Fruit fly (Drosophila melanogaster): ENCODE measurements around the gene ttm2.
A peak's percentile ranks its signal among the peaks of the same experiment; 100 is the strongest.

Gene ttm2

DNA sequence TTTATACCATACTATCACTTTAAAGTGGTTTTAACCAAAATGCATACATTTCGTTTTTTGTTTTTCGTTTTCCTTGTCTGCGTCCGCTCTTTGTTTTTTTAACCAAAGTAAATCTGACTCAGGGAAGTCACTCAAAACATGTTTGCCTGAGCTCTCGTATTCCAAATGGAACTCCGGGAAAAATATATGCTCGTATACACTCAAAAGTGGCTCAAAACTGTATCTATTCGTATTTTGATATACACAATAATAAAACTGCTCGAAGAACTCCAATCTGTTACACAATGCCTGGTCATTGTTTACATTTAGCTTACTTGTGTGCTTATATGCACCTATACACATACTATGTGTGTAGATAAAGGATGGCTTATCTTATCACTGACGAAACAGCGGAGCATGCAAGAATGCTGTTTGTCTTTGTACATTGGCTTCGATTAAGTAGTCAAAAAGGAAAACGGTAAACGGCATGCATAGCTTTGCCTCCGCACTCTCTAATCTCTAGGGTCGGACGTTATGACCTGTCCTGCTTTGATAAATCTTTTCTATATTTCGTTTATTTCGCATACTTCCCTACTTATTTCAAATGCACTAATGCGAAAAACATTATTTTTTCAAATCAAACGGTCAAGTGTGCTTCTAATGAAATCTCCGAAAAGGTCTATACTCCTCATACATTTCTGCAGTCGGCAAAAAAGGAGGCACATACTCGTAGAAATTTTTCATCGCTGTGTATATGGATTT, 4.0 kb upstream of the ttm2 start, which contains the start of gene miple2 (continued):
- TF ChIP-seq CG32264 (GFP tag; optimal IDR thresholded peaks at IDR 0.05) (no peak), CG9705 (GFP tag; optimal IDR thresholded peaks at IDR 0.05) (no peak), Dfd (GFP tag; optimal IDR thresholded peaks at IDR 0.05) (no peak)

- peak; percentile 15 for TF ChIP-seq br (GFP tag; optimal IDR thresholded peaks at IDR 0.05)
- peak; percentile 41 for TF ChIP-seq Vsx2 (GFP tag; optimal IDR thresholded peaks at IDR 0.05; ENCODE audit: partially characterized antibody)
- peak; percentile 50 for TF ChIP-seq Jra (GFP tag; optimal IDR thresholded peaks at IDR 0.05)
- TF ChIP-seq Dif (GFP tag; optimal IDR thresholded peaks at IDR 0.05; ENCODE audit: partially characterized antibody), result peak; percentile 64
- no peak for TF ChIP-seq Rel (GFP tag; optimal IDR thresholded peaks at IDR 0.05)
- TF ChIP-seq Rel (tag; optimal IDR thresholded peaks at IDR 0.05), result peak; percentile 11
- no peak for TF ChIP-seq Dfd (GFP tag; optimal IDR thresholded peaks at IDR 0.05)
- no peak for TF ChIP-seq usp (GFP tag; optimal IDR thresholded peaks at IDR 0.05)
- no peak for TF ChIP-seq psq (GFP tag; optimal IDR thresholded peaks at IDR 0.05)
- TF ChIP-seq OdsH (GFP tag; optimal IDR thresholded peaks at IDR 0.05), result no peak
- peak; percentile 74 for TF ChIP-seq dl (GFP tag; optimal IDR thresholded peaks at IDR 0.05; ENCODE audit: insufficient read depth in 1 of 2, partially characterized antibody in 2 of 2)
- no peak for TF ChIP-seq woc (GFP tag; optimal IDR thresholded peaks at IDR 0.05)
- no peak for TF ChIP-seq jim (GFP tag; optimal IDR thresholded peaks at IDR 0.05)
- TF ChIP-seq Hr83 (GFP tag; optimal IDR thresholded peaks at IDR 0.05; ENCODE audit: poor library complexity, severe bottlenecking), result peak; percentile 41
Observed at dm6 chr3L:271501-272249, 3.3 kb upstream of the ttm2 start.

DNA sequence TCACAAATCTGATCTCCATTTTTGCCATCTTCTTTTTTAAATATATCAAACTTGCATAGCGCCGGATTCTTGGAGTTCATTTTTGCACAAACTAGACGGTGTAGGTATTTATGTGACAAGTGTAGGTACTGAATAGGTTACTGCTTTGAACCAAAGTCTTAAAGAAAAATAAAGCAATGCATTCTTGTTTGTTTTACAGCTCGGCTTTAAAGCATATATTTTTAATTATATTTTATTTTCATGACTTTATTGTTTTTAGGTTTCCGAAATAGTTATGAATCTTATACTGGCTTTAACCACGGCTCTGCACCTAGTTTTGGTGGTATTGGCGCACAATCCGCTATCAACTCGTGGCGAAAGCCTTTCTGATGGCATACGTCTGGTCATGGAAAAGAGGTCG, 1.7 kb upstream of the ttm2 start, which contains the start of gene CG32845:
Gene CG32845 (minus strand): TSS at position 101 of the 400 bp plus-strand sequence.
- TF ChIP-seq Abd-B (GFP tag; optimal IDR thresholded peaks at IDR 0.05) (no peak), woc (GFP tag; optimal IDR thresholded peaks at IDR 0.05) (no peak), sage (GFP tag; optimal IDR thresholded peaks at IDR 0.05) (no peak), h (GFP tag; optimal IDR thresholded peaks at IDR 0.05) (no peak), lola (GFP tag; optimal IDR thresholded peaks at IDR 0.05) (no peak), Dif (GFP tag; optimal IDR thresholded peaks at IDR 0.05; ENCODE audit: partially characterized antibody) (no peak), Myc (optimal IDR thresholded peaks at IDR 0.05) (no peak), usp (GFP tag; optimal IDR thresholded peaks at IDR 0.05) (no peak), Sp1 (GFP tag; optimal IDR thresholded peaks at IDR 0.05) (no peak), Mio (GFP tag; optimal IDR thresholded peaks at IDR 0.05) (no peak), Hr83 (GFP tag; optimal IDR thresholded peaks at IDR 0.05; ENCODE audit: poor library complexity, severe bottlenecking) (no peak), dsf (GFP tag; optimal IDR thresholded peaks at IDR 0.05; ENCODE audit: borderline replicate concordance) (no peak), CrebA (GFP tag; optimal IDR thresholded peaks at IDR 0.05; ENCODE audit: borderline replicate concordance) (no peak), pan (optimal IDR thresholded peaks at IDR 0.05) (no peak)

- TF ChIP-seq HLH106 (tag; optimal IDR thresholded peaks at IDR 0.05) (no peak), dmrt93B (GFP tag; optimal IDR thresholded peaks at IDR 0.05) (no peak), jim (GFP tag; optimal IDR thresholded peaks at IDR 0.05) (no peak), Hnf4 (GFP tag; optimal IDR thresholded peaks at IDR 0.05) (no peak), br (GFP tag; optimal IDR thresholded peaks at IDR 0.05) (no peak), Vsx2 (GFP tag; optimal IDR thresholded peaks at IDR 0.05; ENCODE audit: partially characterized antibody) (no peak), dl (GFP tag; optimal IDR thresholded peaks at IDR 0.05; ENCODE audit: insufficient read depth in 1 of 2, partially characterized antibody in 2 of 2) (no peak), psq (GFP tag; optimal IDR thresholded peaks at IDR 0.05) (no peak), Rel (GFP tag; optimal IDR thresholded peaks at IDR 0.05) (no peak), Rel (tag; optimal IDR thresholded peaks at IDR 0.05) (no peak), brk (GFP tag; optimal IDR thresholded peaks at IDR 0.05) (no peak), N (GFP tag; optimal IDR thresholded peaks at IDR 0.05) (no peak), CrebA (GFP tag; optimal IDR thresholded peaks at IDR 0.05; ENCODE audit: borderline replicate concordance) (no peak)
Observed at dm6 chr3L:276736-277487, 2.0 kb downstream of the ttm2 start, which contains the start of gene RhoGEF3. TSS of gene RhoGEF3 (plus strand) at chr3L:277437.

All from whole organism, wandering third instar larva.